Fruit fly (Drosophila melanogaster) whole organism, embryonic: ENCODE measurements around the gene CG15373.
A peak's percentile ranks its signal among the peaks of the same experiment; 100 is the strongest.

ENCODE experiments used
- Abd-B ChIP-seq: fragments of 200-800 bp; sonication (Bioruptor generic); optimal IDR thresholded peaks from 2 replicates; lab custom pipeline; 2018; ENCODE audit warnings: missing biosample characterization, mild to moderate bottlenecking, missing genetic modification characterization, moderate library complexity
- Bdp1 ChIP-seq: fragments of 200-800 bp; sonication (Bioruptor generic); optimal IDR thresholded peaks from 3 replicates; lab custom pipeline; 2016; ENCODE audit warnings: missing biosample characterization, missing genetic modification characterization
- BtbVII ChIP-seq: fragments of 200-800 bp; sonication (Bioruptor generic); optimal IDR thresholded peaks from 3 replicates; lab custom pipeline; 2017; ENCODE audit warnings: missing biosample characterization, mild to moderate bottlenecking, missing genetic modification characterization
- Bteb2 ChIP-seq: fragments of 200-800 bp; sonication (Bioruptor generic); optimal IDR thresholded peaks from 2 replicates; lab custom pipeline; 2016; ENCODE audit warnings: missing biosample characterization, missing genetic modification characterization
- CG10209 ChIP-seq: fragments of 200-800 bp; sonication (Bioruptor generic); optimal IDR thresholded peaks from 3 replicates; lab custom pipeline; 2017; ENCODE audit warnings: missing biosample characterization, mild to moderate bottlenecking, missing genetic modification characterization, missing genetic modification reagents
- CG10565 ChIP-seq: fragments of 200-800 bp; sonication (Bioruptor generic); optimal IDR thresholded peaks from 3 replicates; lab custom pipeline; 2016; ENCODE audit warnings: missing biosample characterization, mild to moderate bottlenecking, missing genetic modification characterization
- CG12299 ChIP-seq: fragments of 200-800 bp; sonication (Bioruptor generic); optimal IDR thresholded peaks from 2 replicates; lab custom pipeline; 2018; ENCODE audit warnings: missing biosample characterization, mild to moderate bottlenecking, missing genetic modification characterization
- CG1233 ChIP-seq: fragments of 200-800 bp; sonication (Bioruptor generic); optimal IDR thresholded peaks from 4 replicates; lab custom pipeline; 2018; ENCODE audit warnings: missing biosample characterization, mild to moderate bottlenecking, missing genetic modification characterization
- CG14050 ChIP-seq: fragments of 200-800 bp; sonication (Bioruptor generic); IDR thresholded peaks from 3 replicates; pipeline ENCODE4 v1.3.6; 2022; ENCODE audit warnings: missing biosample characterization, missing genetic modification characterization
- CG14441 ChIP-seq: fragments of 200-800 bp; sonication (Bioruptor generic); IDR thresholded peaks from 2 replicates; pipeline ENCODE4 v1.3.6; 2022; ENCODE audit warnings: missing biosample characterization, missing genetic modification characterization
- CG16779 ChIP-seq: fragments of 200-800 bp; sonication (Bioruptor generic); IDR thresholded peaks from 2 replicates; pipeline ENCODE4 v1.3.6; 2022; ENCODE audit warnings: missing biosample characterization, missing genetic modification characterization
- CG17186 ChIP-seq: fragments of 200-800 bp; sonication (Bioruptor generic); optimal IDR thresholded peaks from 3 replicates; lab custom pipeline; 2017; ENCODE audit warnings: missing biosample characterization, missing genetic modification reagents, missing genetic modification characterization
- CG17568 ChIP-seq: fragments of 200-800 bp; sonication (Bioruptor generic); optimal IDR thresholded peaks from 2 replicates; lab custom pipeline; 2018; ENCODE audit warnings: missing biosample characterization, mild to moderate bottlenecking, missing genetic modification characterization, moderate library complexity
- CG17612 ChIP-seq: fragments of 200-800 bp; sonication (Bioruptor generic); IDR thresholded peaks from 2 replicates; pipeline ENCODE4 v1.3.6; 2022; ENCODE audit warnings: missing biosample characterization, missing genetic modification characterization
- CG1832 ChIP-seq: fragments of 200-800 bp; sonication (Bioruptor generic); optimal IDR thresholded peaks from 2 replicates; lab custom pipeline; 2017; ENCODE audit warnings: missing biosample characterization, mild to moderate bottlenecking, missing genetic modification characterization, inconsistent platforms
- CG30431 ChIP-seq: fragments of 200-800 bp; sonication (Bioruptor generic); optimal IDR thresholded peaks from 2 replicates; lab custom pipeline; 2017; ENCODE audit warnings: missing biosample characterization, missing genetic modification characterization
- CG31365 ChIP-seq: fragments of 200-800 bp; sonication (Bioruptor generic); optimal IDR thresholded peaks from 2 replicates; lab custom pipeline; 2018; ENCODE audit warnings: missing biosample characterization, mild to moderate bottlenecking, missing genetic modification characterization
- CG3407 ChIP-seq: fragments of 200-800 bp; sonication (Bioruptor generic); optimal IDR thresholded peaks from 2 replicates; lab custom pipeline; 2018; ENCODE audit warnings: missing biosample characterization, mild to moderate bottlenecking, missing genetic modification characterization
- CG34422 ChIP-seq: fragments of 200-800 bp; sonication (Bioruptor generic); IDR thresholded peaks from 3 replicates; pipeline ENCODE4 v1.3.6; 2022; ENCODE audit warnings: missing biosample characterization, missing genetic modification characterization
- CG4360 ChIP-seq: fragments of 200-800 bp; sonication (Bioruptor generic); IDR thresholded peaks from 2 replicates; pipeline ENCODE4 v1.3.6; 2022; ENCODE audit warnings: missing biosample characterization, missing genetic modification characterization
- CG4404 ChIP-seq: fragments of 200-800 bp; sonication (Bioruptor generic); IDR thresholded peaks from 2 replicates; pipeline ENCODE4 v1.3.6; 2022; ENCODE audit warnings: missing biosample characterization, missing genetic modification characterization
- CG4424 ChIP-seq: fragments of 200-800 bp; sonication (Bioruptor generic); optimal IDR thresholded peaks from 3 replicates; lab custom pipeline; 2016; ENCODE audit warnings: missing biosample characterization, missing genetic modification characterization
- CG4707 ChIP-seq: fragments of 200-800 bp; sonication (Bioruptor generic); optimal IDR thresholded peaks from 2 replicates; lab custom pipeline; 2018; ENCODE audit warnings: missing biosample characterization, mild to moderate bottlenecking, missing genetic modification characterization, moderate library complexity
- CG6765 ChIP-seq: fragments of 200-800 bp; sonication (Bioruptor generic); optimal IDR thresholded peaks from 3 replicates; lab custom pipeline; 2017; ENCODE audit warnings: missing biosample characterization, mild to moderate bottlenecking, missing genetic modification characterization
- CG6813 ChIP-seq: fragments of 200-800 bp; sonication (Bioruptor generic); optimal IDR thresholded peaks from 2 replicates; lab custom pipeline; 2017; ENCODE audit warnings: missing biosample characterization, missing genetic modification characterization, mild to moderate bottlenecking, moderate library complexity, missing genetic modification reagents
- CG8281 ChIP-seq: fragments of 200-800 bp; sonication (Bioruptor generic); optimal IDR thresholded peaks from 2 replicates; lab custom pipeline; 2018; ENCODE audit warnings: missing biosample characterization, mild to moderate bottlenecking, missing genetic modification characterization, moderate library complexity
- CG9609 ChIP-seq: fragments of 200-800 bp; sonication (Bioruptor generic); optimal IDR thresholded peaks from 3 replicates; lab custom pipeline; 2016; ENCODE audit warnings: missing biosample characterization, missing genetic modification characterization
- D19A ChIP-seq: fragments of 200-800 bp; optimal IDR thresholded peaks from 3 replicates; lab custom pipeline; 2019; ENCODE audit warnings: missing biosample characterization, mild to moderate bottlenecking, missing genetic modification characterization, moderate library complexity
- Drgx ChIP-seq: fragments of 200-800 bp; sonication (Bioruptor generic); IDR thresholded peaks from 2 replicates; pipeline ENCODE4 v1.3.6; 2022; ENCODE audit warnings: missing biosample characterization, missing genetic modification characterization
- HmgZ ChIP-seq: fragments of 200-800 bp; sonication (Bioruptor generic); optimal IDR thresholded peaks from 2 replicates; lab custom pipeline; 2018; ENCODE audit warnings: missing biosample characterization, mild to moderate bottlenecking, missing genetic modification characterization
- Hmx ChIP-seq: fragments of 200-800 bp; sonication (Bioruptor generic); optimal IDR thresholded peaks from 2 replicates; lab custom pipeline; 2016; ENCODE audit warnings: missing biosample characterization, missing genetic modification characterization
- Kr ChIP-seq: fragments of 200-800 bp; sonication (Bioruptor generic); optimal IDR thresholded peaks from 2 replicates; lab custom pipeline; 2017; ENCODE audit warnings: missing biosample characterization, mild to moderate bottlenecking, missing genetic modification characterization
- Meics ChIP-seq: fragments of 200-800 bp; sonication (Bioruptor generic); optimal IDR thresholded peaks from 2 replicates; lab custom pipeline; 2017; ENCODE audit warnings: missing biosample characterization, mild to moderate bottlenecking, missing genetic modification characterization
- Myb ChIP-seq: fragments of 200-800 bp; sonication (Bioruptor generic); optimal IDR thresholded peaks from 2 replicates; lab custom pipeline; 2016; ENCODE audit warnings: missing biosample characterization, missing genetic modification characterization
- Ravus ChIP-seq: fragments of 200-800 bp; sonication (Bioruptor generic); IDR thresholded peaks from 2 replicates; pipeline ENCODE4 v1.3.6; 2022; ENCODE audit warnings: missing biosample characterization, missing genetic modification characterization
- Stat92E ChIP-seq, 3 experiments: fragments of >200 bp in 2 of 3; fragments of 200-800 bp in 1 of 3; sonication (Bioruptor generic) in 1 of 3; optimal IDR thresholded peaks; 2 replicates each; lab custom pipeline; 2017 to 2019; ENCODE audit warnings: missing biosample characterization in 3 of 3, missing genetic modification characterization in 3 of 3, mild to moderate bottlenecking in 1 of 3, moderate library complexity in 1 of 3
- YL-1 ChIP-seq: fragments of 200-800 bp; sonication (Bioruptor generic); optimal IDR thresholded peaks from 3 replicates; lab custom pipeline; 2017; ENCODE audit warnings: missing biosample characterization, mild to moderate bottlenecking, missing genetic modification characterization
- chif ChIP-seq, 2 experiments: fragments of 200-800 bp; sonication (Bioruptor generic); optimal IDR thresholded peaks; 3 replicates each; lab custom pipeline; 2016; ENCODE audit warnings: missing biosample characterization in 2 of 2, missing genetic modification characterization in 2 of 2
- exex ChIP-seq: fragments of 200-800 bp; sonication (Bioruptor generic); optimal IDR thresholded peaks from 4 replicates; lab custom pipeline; 2018; ENCODE audit warnings: missing biosample characterization, mild to moderate bottlenecking, missing genetic modification characterization, moderate library complexity
- fd64A ChIP-seq: fragments of 200-800 bp; sonication (Bioruptor generic); optimal IDR thresholded peaks from 3 replicates; lab custom pipeline; 2018; ENCODE audit warnings: missing biosample characterization, mild to moderate bottlenecking, missing genetic modification characterization
- fru ChIP-seq: fragments of >200 bp; optimal IDR thresholded peaks from 2 replicates; lab custom pipeline; 2017
- h ChIP-seq: fragments of >200 bp; optimal IDR thresholded peaks from 2 replicates; lab custom pipeline; 2017
- her ChIP-seq: fragments of 200-800 bp; sonication (Bioruptor generic); optimal IDR thresholded peaks from 2 replicates; lab custom pipeline; 2016; ENCODE audit warnings: missing biosample characterization, missing genetic modification characterization
- jing ChIP-seq: fragments of 200-800 bp; sonication (Bioruptor generic); optimal IDR thresholded peaks from 2 replicates; lab custom pipeline; 2018; ENCODE audit warnings: missing biosample characterization, mild to moderate bottlenecking, missing genetic modification characterization
- lmd ChIP-seq: fragments of 200-800 bp; sonication (Bioruptor generic); IDR thresholded peaks from 2 replicates; pipeline ENCODE4 v1.3.6; 2022; ENCODE audit warnings: missing biosample characterization, missing genetic modification characterization
- pb ChIP-seq: fragments of 200-800 bp; sonication (Bioruptor generic); optimal IDR thresholded peaks from 3 replicates; lab custom pipeline; 2016; ENCODE audit warnings: missing biosample characterization, missing genetic modification characterization
- prd ChIP-seq, 3 experiments: fragments of >200 bp in 2 of 3; fragments of 200-800 bp in 1 of 3; sonication (Bioruptor generic) in 1 of 3; optimal IDR thresholded peaks in 2 of 3; IDR thresholded peaks in 1 of 3; 2 replicates in 2 of 3; 3 replicates in 1 of 3; pipeline versions ENCODE4 v1.3.6 to Lab custom; 2017 to 2022; ENCODE audit warnings: missing biosample characterization in 1 of 3, missing genetic modification characterization in 1 of 3
- psq ChIP-seq: fragments of 200-800 bp; sonication (Bioruptor generic); optimal IDR thresholded peaks from 2 replicates; lab custom pipeline; 2017; ENCODE audit warnings: missing biosample characterization, missing genetic modification characterization
- row ChIP-seq: fragments of 200-800 bp; sonication (Bioruptor generic); IDR thresholded peaks from 3 replicates; pipeline ENCODE4 v1.3.6; 2022; ENCODE audit warnings: missing biosample characterization, missing genetic modification characterization
- sens-2 ChIP-seq: fragments of 200-800 bp; sonication (Bioruptor generic); IDR thresholded peaks from 2 replicates; pipeline ENCODE4 v1.3.6; 2022; ENCODE audit warnings: missing biosample characterization, missing genetic modification characterization
- shn ChIP-seq: fragments of 200-800 bp; sonication (Bioruptor generic); optimal IDR thresholded peaks from 3 replicates; lab custom pipeline; 2016; ENCODE audit warnings: missing biosample characterization, missing genetic modification characterization
- tin ChIP-seq: fragments of 200-800 bp; sonication (Bioruptor generic); optimal IDR thresholded peaks from 3 replicates; lab custom pipeline; 2016; ENCODE audit warnings: missing biosample characterization, missing genetic modification characterization
- zfh2 ChIP-seq: fragments of 200-800 bp; sonication (Bioruptor generic); optimal IDR thresholded peaks from 2 replicates; lab custom pipeline; 2016; ENCODE audit warnings: missing biosample characterization, missing genetic modification characterization

The CG15373 gene

dm6 chrX:18082674-18083073 lies 38.9 kb downstream of the CG15373 start (continued):
- TF ChIP-seq Drgx (GFP tag; lab: Robert Waterston, UW) (no peak), CG6765 (GFP tag; lab: Kevin White, UChicago) (peak; percentile 59), D19A (tag; lab: Kevin White, UChicago) (no peak), CG4424 (no peak), CG34422 (no peak), tin (no peak), CG30431 (GFP tag; lab: Kevin White, UChicago) (no peak), sens-2 (GFP tag; lab: Robert Waterston, UW) (no peak), fd64A (peak; percentile 35), CG17612 (GFP tag; lab: Robert Waterston, UW) (no peak), Abd-B (GFP tag; lab: Kevin White, UChicago) (no peak), Stat92E (GFP tag; optimal IDR thresholded peaks at IDR 0.05; lab: Kevin White, UChicago) (no peak), psq (GFP tag; lab: Kevin White, UChicago) (no peak), CG17568 (GFP tag; lab: Kevin White, UChicago) (no peak), CG1233 (GFP tag; lab: Kevin White, UChicago) (peak; percentile 25), CG3407 (GFP tag; lab: Kevin White, UChicago) (no peak), CG14050 (GFP tag; lab: Robert Waterston, UW) (no peak), CG6813 (peak; percentile 28), HmgZ (no peak), Myb (GFP tag; lab: Kevin White, UChicago) (no peak), Hmx (GFP tag; lab: Kevin White, UChicago) (no peak), YL-1 (GFP tag; lab: Kevin White, UChicago) (peak; percentile 1), lmd (GFP tag; lab: Robert Waterston, UW) (no peak), CG16779 (GFP tag; lab: Robert Waterston, UW) (no peak), CG4404 (GFP tag; lab: Robert Waterston, UW) (no peak), CG9609 (GFP tag; lab: Kevin White, UChicago) (no peak), CG12299 (peak; percentile 67), CG17186 (GFP tag; lab: Kevin White, UChicago) (no peak), BtbVII (GFP tag; lab: Kevin White, UChicago) (peak; percentile 10), CG10565 (GFP tag; lab: Kevin White, UChicago) (no peak), CG14441 (GFP tag; lab: Robert Waterston, UW) (no peak), Meics (peak; percentile 47), CG1832 (GFP tag; lab: Kevin White, UChicago) (no peak), chif (GFP tag; optimal IDR thresholded peaks at IDR 0.05; lab: Kevin White, UChicago) (no peak), CG10209 (GFP tag; lab: Kevin White, UChicago) (peak; percentile 5), Ravus (GFP tag; lab: Robert Waterston, UW) (no peak), CG8281 (tag; lab: Kevin White, UChicago) (peak; percentile 21), exex (tag; lab: Kevin White, UChicago) (peak; percentile 57), jing (GFP tag; lab: Kevin White, UChicago) (no peak), pb (GFP tag; lab: Kevin White, UChicago) (no peak), fru (lab: Kevin White, UChicago) (no peak), row (GFP tag; lab: Robert Waterston, UW) (no peak), zfh2 (GFP tag; lab: Kevin White, UChicago) (no peak), Bdp1 (no peak), CG4360 (GFP tag; lab: Robert Waterston, UW) (no peak), CG31365 (tag; lab: Kevin White, UChicago) (peak; percentile 31), Kr (GFP tag; lab: Kevin White, UChicago) (no peak), CG4707 (GFP tag; lab: Kevin White, UChicago) (no peak), Bteb2 (GFP tag; lab: Kevin White, UChicago) (no peak), h (lab: Kevin White, UChicago) (no peak), prd (optimal IDR thresholded peaks at IDR 0.05; lab: Kevin White, UChicago) (no peak), prd (GFP tag; IDR thresholded peaks at IDR 0.05; lab: Robert Waterston, UW) (no peak), shn (no peak), her (no peak)
